Fruit fly (Drosophila melanogaster) whole organism, prepupa: ENCODE data around the gene Manf.

Experiments used
- CG10669 ChIP-seq: fragments of 200-800 bp; sonication (Bioruptor generic); optimal IDR thresholded peaks from 3 replicates; lab custom pipeline; 2018; ENCODE audit warnings: missing biosample characterization, mild to moderate bottlenecking, missing genetic modification characterization, moderate library complexity
- CG11294 ChIP-seq: fragments of 200-800 bp; sonication (Bioruptor generic); IDR thresholded peaks from 2 replicates; pipeline ENCODE4 v1.3.6; 2022; ENCODE audit warnings: missing biosample characterization, missing genetic modification characterization
- CG11762 ChIP-seq: fragments of 200-800 bp; sonication (Bioruptor generic); optimal IDR thresholded peaks from 3 replicates; lab custom pipeline; 2016; ENCODE audit warnings: missing biosample characterization, missing genetic modification characterization; ENCODE audit not compliant: insufficient read depth
- CG1621 ChIP-seq: fragments of 200-800 bp; sonication (Bioruptor generic); optimal IDR thresholded peaks from 3 replicates; lab custom pipeline; 2018; ENCODE audit warnings: missing biosample characterization, mild to moderate bottlenecking, missing genetic modification characterization
- CG3032 ChIP-seq: fragments of 200-800 bp; optimal IDR thresholded peaks from 2 replicates; lab custom pipeline; 2019; ENCODE audit warnings: missing biosample characterization, mild to moderate bottlenecking, missing genetic modification characterization, moderate library complexity
- CG34406 ChIP-seq: fragments of 200-800 bp; sonication (Bioruptor generic); optimal IDR thresholded peaks from 3 replicates; lab custom pipeline; 2016; ENCODE audit warnings: missing biosample characterization, missing genetic modification characterization
- Lpt ChIP-seq: fragments of 200-800 bp; sonication (Bioruptor generic); optimal IDR thresholded peaks from 3 replicates; lab custom pipeline; 2016; ENCODE audit warnings: missing biosample characterization, missing genetic modification characterization
- cyc ChIP-seq: fragments of 200-800 bp; sonication (Bioruptor generic); optimal IDR thresholded peaks from 3 replicates; lab custom pipeline; 2016; ENCODE audit warnings: missing biosample characterization, missing genetic modification characterization
- fd59A ChIP-seq: fragments of 200-800 bp; sonication (Bioruptor generic); optimal IDR thresholded peaks from 2 replicates; lab custom pipeline; 2017; ENCODE audit warnings: missing biosample characterization, mild to moderate bottlenecking, missing genetic modification characterization, missing genetic modification reagents
- spab ChIP-seq: fragments of 200-800 bp; sonication (Bioruptor generic); optimal IDR thresholded peaks from 2 replicates; lab custom pipeline; 2017; ENCODE audit warnings: missing biosample characterization, mild to moderate bottlenecking, missing genetic modification characterization, missing genetic modification reagents
- svp ChIP-seq: fragments of 200-800 bp; sonication (Bioruptor generic); peaks from one replicate; lab custom pipeline; 2016; ENCODE audit warnings: missing biosample characterization, missing genetic modification characterization

DNA sequence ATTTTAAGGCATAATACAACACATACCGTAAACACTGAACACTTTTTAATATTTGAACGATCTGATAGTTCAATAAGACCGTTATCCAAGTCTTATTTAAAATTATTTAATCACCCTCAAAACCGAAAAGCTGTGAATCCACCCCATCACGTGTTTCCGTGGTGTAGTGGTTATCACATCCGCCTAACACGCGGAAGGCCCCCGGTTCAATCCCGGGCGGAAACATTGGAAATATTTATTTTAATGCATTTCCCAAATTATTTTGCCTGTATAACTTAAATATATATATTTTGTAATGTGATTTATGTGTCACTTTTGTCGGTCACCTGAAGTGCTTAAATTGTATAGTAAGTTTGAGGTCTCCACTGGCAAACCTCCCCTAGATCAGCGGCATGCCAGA, 27.7 kb upstream of the Manf start, which contains the start of gene CG44044:
- TF ChIP-seq Lpt (GFP tag; lab: Kevin White, UChicago) (no peak), svp (GFP tag; lab: Kevin White, UChicago) (no peak), CG11762 (GFP tag; lab: Kevin White, UChicago) (no peak), cyc (GFP tag; lab: Kevin White, UChicago) (no peak), CG11294 (GFP tag; lab: Robert Waterston, UW) (no peak), fd59A (no peak), CG34406 (GFP tag; lab: Kevin White, UChicago) (no peak), CG3032 (tag; lab: Kevin White, UChicago) (no peak), CG1621 (tag; lab: Kevin White, UChicago) (no peak), spab (GFP tag; lab: Kevin White, UChicago) (no peak), CG10669 (GFP tag; lab: Kevin White, UChicago) (no peak)
